Worm (Caenorhabditis elegans) whole organism, L1 larva: Measurements from ENCODE around the gene M176.16.

Source experiments
- aly-2 ChIP-seq: fragments of 150-350 bp; optimal IDR thresholded peaks from 2 replicates; lab custom pipeline; 2014; ENCODE audit warnings: missing biosample characterization, missing genetic modification characterization
- ceh-88 ChIP-seq: fragments of 200-800 bp; sonication (Bioruptor generic); IDR thresholded peaks from 2 replicates; pipeline ENCODE4 v1.3.6; 2022; ENCODE audit warnings: missing genetic modification characterization, missing compliant biosample characterization
- efl-1 ChIP-seq, 4 experiments: fragments of 150-350 bp; optimal IDR thresholded peaks in 3 of 4; peaks in 1 of 4; 1 replicate in 1 of 4; 2 replicates in 3 of 4; lab custom pipeline; 2014; ENCODE audit warnings: missing biosample characterization in 2 of 4, missing genetic modification characterization in 2 of 4, missing genetic modification reagents in 2 of 4
- fkh-4 ChIP-seq: sonication (generic microtip); optimal IDR thresholded peaks from 2 replicates; lab custom pipeline; 2016; ENCODE audit warnings: missing compliant biosample characterization, missing genetic modification characterization, borderline replicate concordance
- hpl-2 ChIP-seq: fragments of 150-350 bp; optimal IDR thresholded peaks from 2 replicates; lab custom pipeline; 2014; ENCODE audit warnings: missing biosample characterization, missing genetic modification reagents, missing genetic modification characterization
- mep-1 ChIP-seq: fragments of 150-350 bp; optimal IDR thresholded peaks from 2 replicates; lab custom pipeline; 2014; ENCODE audit warnings: missing biosample characterization, missing genetic modification characterization
- nhr-11 ChIP-seq: fragments of 150-350 bp; optimal IDR thresholded peaks from 2 replicates; lab custom pipeline; 2014; ENCODE audit warnings: missing biosample characterization, missing genetic modification characterization
- nhr-28 ChIP-seq: fragments of 150-350 bp; optimal IDR thresholded peaks from 2 replicates; lab custom pipeline; 2014; ENCODE audit warnings: missing biosample characterization, missing genetic modification characterization
- zag-1 ChIP-seq: fragments of 150-350 bp; optimal IDR thresholded peaks from 2 replicates; lab custom pipeline; 2014; ENCODE audit warnings: missing biosample characterization, missing genetic modification characterization

DNA sequence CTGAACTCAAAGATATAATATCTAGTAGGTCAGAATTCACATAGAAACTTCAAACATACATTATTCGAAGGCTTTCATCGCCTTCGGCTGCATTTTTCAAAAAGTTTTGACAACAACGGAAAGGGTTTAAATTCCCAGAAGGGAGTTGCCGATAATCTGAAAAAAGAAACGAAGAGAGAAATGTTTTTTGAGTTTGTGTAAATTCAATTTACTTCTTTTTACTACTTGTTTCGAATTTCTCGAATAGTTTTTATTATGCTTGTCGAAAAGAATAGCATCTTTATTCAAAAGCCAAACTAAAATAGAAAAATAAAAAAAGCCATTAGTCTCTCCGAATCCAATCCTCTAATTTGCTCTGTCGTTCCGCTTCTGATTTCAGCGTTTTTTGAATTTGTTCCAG lies 12.8 kb downstream of the M176.16 start:
- TF ChIP-seq nhr-28 (no peak), nhr-11 (no peak), efl-1 (optimal IDR thresholded peaks at IDR 0.05; lab: Kevin White, UChicago) (no peak), efl-1 (GFP tag; optimal IDR thresholded peaks at IDR 0.05 in 1 of 2; lab: Kevin White, UChicago) (no peak), hpl-2 (GFP tag; lab: Kevin White, UChicago) (no peak), mep-1 (no peak), zag-1 (tag; lab: Kevin White, UChicago) (no peak), fkh-4 (tag; lab: Kevin White, UChicago) (no peak), ceh-88 (GFP tag; lab: Robert Waterston, UW) (no peak), aly-2 (tag; lab: Kevin White, UChicago) (no peak)
